Worm (Caenorhabditis elegans) whole organism, L2 larva: Measurements from ENCODE around the gene fbxb-11.

Experiments used
- R02D3.7 ChIP-seq: fragments of 150-350 bp; optimal IDR thresholded peaks from 2 replicates; lab custom pipeline; 2014; ENCODE audit warnings: missing biosample characterization, missing genetic modification characterization
- ama-1 ChIP-seq: fragments of 150-350 bp; optimal IDR thresholded peaks from 2 replicates; lab custom pipeline; 2018; ENCODE audit warnings: inconsistent platforms
- ceh-82 ChIP-seq: fragments of 150-350 bp; optimal IDR thresholded peaks from 2 replicates; lab custom pipeline; 2014; ENCODE audit warnings: missing biosample characterization, missing genetic modification characterization
- fos-1 ChIP-seq: fragments of 150-350 bp; optimal IDR thresholded peaks from 2 replicates; lab custom pipeline; 2014; ENCODE audit warnings: missing biosample characterization, missing genetic modification characterization
- nhr-10 ChIP-seq: sonication (generic microtip); optimal IDR thresholded peaks from 2 replicates; lab custom pipeline; 2017; ENCODE audit warnings: missing biosample characterization, missing genetic modification characterization
- nhr-12 ChIP-seq: fragments of 150-350 bp; optimal IDR thresholded peaks from 2 replicates; lab custom pipeline; 2014; ENCODE audit warnings: missing biosample characterization, missing genetic modification characterization
- nhr-237 ChIP-seq: fragments of 150-350 bp; optimal IDR thresholded peaks from 2 replicates; lab custom pipeline; 2014; ENCODE audit warnings: missing biosample characterization, missing genetic modification characterization
- nhr-77 ChIP-seq: fragments of 150-350 bp; optimal IDR thresholded peaks from 2 replicates; lab custom pipeline; 2014; ENCODE audit warnings: missing biosample characterization, missing genetic modification characterization
- unc-39 ChIP-seq: fragments of 150-350 bp; optimal IDR thresholded peaks from 2 replicates; lab custom pipeline; 2014; ENCODE audit warnings: missing biosample characterization, missing genetic modification characterization
- unc-55 ChIP-seq: fragments of 150-350 bp; sonication (generic microtip); optimal IDR thresholded peaks from 3 replicates; lab custom pipeline; 2014; ENCODE audit warnings: missing biosample characterization, missing genetic modification reagents, missing genetic modification characterization
- unc-62 ChIP-seq: fragments of 150-350 bp; optimal IDR thresholded peaks from 2 replicates; lab custom pipeline; 2014; ENCODE audit warnings: missing biosample characterization, missing genetic modification reagents, missing genetic modification characterization
- zag-1 ChIP-seq: fragments of 150-350 bp; optimal IDR thresholded peaks from 2 replicates; lab custom pipeline; 2014; ENCODE audit warnings: missing biosample characterization, missing genetic modification characterization
- ztf-11 ChIP-seq: sonication (generic microtip); optimal IDR thresholded peaks from 2 replicates; lab custom pipeline; 2017; ENCODE audit warnings: missing biosample characterization, missing genetic modification characterization

DNA sequence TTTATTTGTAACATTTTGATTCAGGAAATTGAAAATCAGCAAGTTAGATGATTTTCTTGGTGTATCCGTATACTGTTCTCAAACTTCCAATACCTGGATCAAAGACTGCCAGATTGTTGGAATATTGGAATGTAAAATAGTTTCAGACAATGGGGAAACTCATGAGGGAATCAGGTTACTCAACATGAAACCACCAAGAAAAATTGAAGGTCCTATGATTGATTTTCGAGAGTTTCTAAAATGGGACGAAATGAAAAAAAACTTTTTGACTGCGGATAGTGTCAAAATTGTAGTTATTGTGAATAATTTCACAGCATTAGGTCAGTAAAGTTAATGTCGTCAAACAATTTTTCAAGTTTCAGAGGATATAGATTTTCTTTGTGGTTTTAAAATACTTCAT, 47.4 kb downstream of the fbxb-11 start, which contains the start of gene math-3:
- TF ChIP-seq fos-1 (tag; lab: Kevin White, UChicago) (no peak), R02D3.7 (no peak), unc-55 (GFP tag; lab: Kevin White, UChicago) (no peak), nhr-77 (tag; lab: Kevin White, UChicago) (no peak), ceh-82 (tag; lab: Kevin White, UChicago) (no peak), zag-1 (no peak), unc-62 (no peak), nhr-10 (tag; lab: Kevin White, UChicago) (no peak), nhr-12 (tag; lab: Kevin White, UChicago) (no peak), ama-1 (lab: Kevin White, UChicago) (no peak), ztf-11 (tag; lab: Kevin White, UChicago) (no peak), nhr-237 (tag; lab: Kevin White, UChicago) (no peak), unc-39 (tag; lab: Kevin White, UChicago) (no peak)
